Worm (Caenorhabditis elegans) whole organism, young adult: ENCODE data around the gene T28C6.3.

Experiments
- B0019.2 ChIP-seq: fragments of 200-800 bp; sonication (Bioruptor generic); conservative IDR thresholded peaks from 2 replicates; pipeline ENCODE4 v1.3.6; 2022; ENCODE audit warnings: missing genetic modification reagents, missing genetic modification characterization, missing compliant biosample characterization
- C06A6.2 ChIP-seq: fragments of 200-800 bp; sonication (Bioruptor generic); conservative IDR thresholded peaks from 2 replicates; pipeline ENCODE4 v1.3.6; 2022; ENCODE audit warnings: missing genetic modification characterization, missing compliant biosample characterization
- F23B12.7 ChIP-seq: sonication (generic microtip); optimal IDR thresholded peaks from 2 replicates; lab custom pipeline; 2017; ENCODE audit warnings: missing genetic modification characterization, mild to moderate bottlenecking, missing compliant biosample characterization, antibody characterized with exemption, moderate library complexity; ENCODE audit not compliant: insufficient read depth
- F33H1.4 ChIP-seq: fragments of 200-800 bp; sonication (Bioruptor generic); IDR thresholded peaks from 2 replicates; pipeline ENCODE4 v1.3.6; 2022; ENCODE audit warnings: missing genetic modification reagents, missing genetic modification characterization, missing compliant biosample characterization
- F52B5.7 ChIP-seq: sonication (generic microtip); optimal IDR thresholded peaks from 2 replicates; lab custom pipeline; 2016; ENCODE audit warnings: mild to moderate bottlenecking, missing genetic modification characterization, missing compliant biosample characterization
- F57C9.4 ChIP-seq: sonication (generic microtip); optimal IDR thresholded peaks from 2 replicates; lab custom pipeline; 2017; ENCODE audit warnings: mild to moderate bottlenecking, missing genetic modification characterization, missing compliant biosample characterization
- K11D2.4 ChIP-seq: fragments of 200-800 bp; sonication (Bioruptor generic); IDR thresholded peaks from 2 replicates; pipeline ENCODE4 v1.3.6; 2022; ENCODE audit warnings: missing genetic modification reagents, missing genetic modification characterization, missing compliant biosample characterization
- T07F8.4 ChIP-seq: sonication (generic microtip); optimal IDR thresholded peaks from 2 replicates; lab custom pipeline; 2016; ENCODE audit warnings: mild to moderate bottlenecking, missing genetic modification characterization, moderate library complexity, missing compliant biosample characterization
- Y53F4B.3 ChIP-seq: fragments of 200-800 bp; sonication (Bioruptor generic); IDR thresholded peaks from 2 replicates; pipeline ENCODE4 v1.3.6; 2022; ENCODE audit warnings: missing genetic modification reagents, missing genetic modification characterization, missing compliant biosample characterization
- Y53G8AR.9 ChIP-seq: fragments of 200-800 bp; sonication (Bioruptor generic); conservative IDR thresholded peaks from 2 replicates; pipeline ENCODE4 v1.3.6; 2022; ENCODE audit warnings: missing genetic modification reagents, missing genetic modification characterization, missing compliant biosample characterization
- Y56A3A.18 ChIP-seq: fragments of 200-800 bp; sonication (Bioruptor generic); IDR thresholded peaks from 2 replicates; pipeline ENCODE4 v1.3.6; 2022; ENCODE audit warnings: missing genetic modification reagents, missing genetic modification characterization, missing compliant biosample characterization
- Y67H2A.10 ChIP-seq: fragments of 200-800 bp; sonication (Bioruptor generic); conservative IDR thresholded peaks from 2 replicates; pipeline ENCODE4 v1.3.6; 2022; ENCODE audit warnings: missing genetic modification reagents, missing genetic modification characterization, missing compliant biosample characterization
- Y79H2A.3 ChIP-seq: fragments of 200-800 bp; sonication (Bioruptor generic); conservative IDR thresholded peaks from 2 replicates; pipeline ENCODE4 v1.3.6; 2022; ENCODE audit warnings: missing genetic modification reagents, missing genetic modification characterization, missing compliant biosample characterization
- Y95B8A.8 ChIP-seq: fragments of 200-800 bp; sonication (Bioruptor generic); IDR thresholded peaks from 2 replicates; pipeline ENCODE4 v1.3.6; 2022; ENCODE audit warnings: missing genetic modification reagents, missing genetic modification characterization, missing compliant biosample characterization
- atf-7 ChIP-seq: sonication (generic microtip); optimal IDR thresholded peaks from 2 replicates; lab custom pipeline; 2017; ENCODE audit warnings: mild to moderate bottlenecking, missing genetic modification characterization, missing compliant biosample characterization
- bed-1 ChIP-seq: fragments of 200-800 bp; sonication (Bioruptor generic); IDR thresholded peaks from 2 replicates; pipeline ENCODE4 v1.3.6; 2022; ENCODE audit warnings: missing genetic modification reagents, missing genetic modification characterization, missing compliant biosample characterization
- ceh-40 ChIP-seq: fragments of 200-800 bp; sonication (Bioruptor generic); IDR thresholded peaks from 2 replicates; pipeline ENCODE4 v1.3.6; 2022; ENCODE audit warnings: missing genetic modification characterization, missing compliant biosample characterization
- ceh-58 ChIP-seq: fragments of 200-800 bp; sonication (Bioruptor generic); IDR thresholded peaks from 2 replicates; pipeline ENCODE4 v1.3.6; 2022; ENCODE audit warnings: missing genetic modification characterization, missing compliant biosample characterization
- dox-1 ChIP-seq: fragments of 200-800 bp; sonication (Bioruptor generic); IDR thresholded peaks from 2 replicates; pipeline ENCODE4 v1.3.6; 2022; ENCODE audit warnings: missing genetic modification reagents, missing genetic modification characterization, missing compliant biosample characterization
- hlh-26 ChIP-seq: fragments of 200-800 bp; sonication (Bioruptor generic); conservative IDR thresholded peaks from 2 replicates; pipeline ENCODE4 v1.3.6; 2022; ENCODE audit warnings: missing genetic modification reagents, missing genetic modification characterization, missing compliant biosample characterization
- hsf-1 ChIP-seq: fragments of 200-800 bp; sonication (Bioruptor generic); IDR thresholded peaks from 2 replicates; pipeline ENCODE4 v1.3.6; 2022; ENCODE audit warnings: missing genetic modification reagents, missing genetic modification characterization, missing compliant biosample characterization
- let-607 ChIP-seq, 2 experiments: fragments of 200-800 bp in 1 of 2; sonication (Bioruptor generic) in 1 of 2; sonication (generic microtip) in 1 of 2; optimal IDR thresholded peaks; 2 replicates each; lab custom pipeline; 2016 to 2018; ENCODE audit warnings: mild to moderate bottlenecking in 2 of 2, missing compliant biosample characterization in 2 of 2, missing genetic modification characterization in 2 of 2, moderate library complexity in 2 of 2, missing genotype in 1 of 2
- lin-40 ChIP-seq: sonication (generic microtip); optimal IDR thresholded peaks from 2 replicates; lab custom pipeline; 2016; ENCODE audit warnings: missing genetic modification characterization, mild to moderate bottlenecking, missing compliant biosample characterization, missing genotype, missing genetic modification reagents
- madf-6 ChIP-seq: fragments of 200-800 bp; sonication (Bioruptor generic); IDR thresholded peaks from 2 replicates; pipeline ENCODE4 v1.3.6; 2022; ENCODE audit warnings: missing genetic modification reagents, missing genetic modification characterization, missing compliant biosample characterization
- madf-8 ChIP-seq: fragments of 200-800 bp; sonication (Bioruptor generic); conservative IDR thresholded peaks from 2 replicates; pipeline ENCODE4 v1.3.6; 2022; ENCODE audit warnings: missing genetic modification reagents, missing genetic modification characterization, missing compliant biosample characterization
- mxl-1 ChIP-seq: sonication (generic microtip); optimal IDR thresholded peaks from 2 replicates; lab custom pipeline; 2016; ENCODE audit warnings: missing genetic modification characterization, missing compliant biosample characterization
- nfya-1 ChIP-seq: sonication (generic microtip); optimal IDR thresholded peaks from 2 replicates; lab custom pipeline; 2017; ENCODE audit warnings: antibody characterized with exemption, missing compliant biosample characterization, missing genetic modification characterization, borderline replicate concordance; ENCODE audit not compliant: insufficient read depth
- nfya-2 ChIP-seq: fragments of 200-800 bp; sonication (Bioruptor generic); IDR thresholded peaks from 2 replicates; pipeline ENCODE4 v1.3.6; 2022; ENCODE audit warnings: missing genetic modification reagents, missing genetic modification characterization, missing compliant biosample characterization
- nhr-120 ChIP-seq: fragments of 200-800 bp; sonication (Bioruptor generic); IDR thresholded peaks from 2 replicates; pipeline ENCODE4 v1.3.6; 2022; ENCODE audit warnings: missing genetic modification characterization, missing compliant biosample characterization
- nhr-27 ChIP-seq: fragments of 200-800 bp; sonication (Bioruptor generic); optimal IDR thresholded peaks from 2 replicates; lab custom pipeline; 2018; ENCODE audit warnings: mild to moderate bottlenecking, missing genetic modification characterization, moderate library complexity, missing compliant biosample characterization
- nhr-80 ChIP-seq: sonication (generic microtip); optimal IDR thresholded peaks from 2 replicates; lab custom pipeline; 2016; ENCODE audit warnings: missing genetic modification characterization, missing compliant biosample characterization
- pbrm-1 ChIP-seq: fragments of 200-800 bp; sonication (Bioruptor generic); IDR thresholded peaks from 2 replicates; pipeline ENCODE4 v1.3.6; 2022; ENCODE audit warnings: missing genetic modification reagents, missing genetic modification characterization, missing compliant biosample characterization
- pha-4 ChIP-seq: fragments of 150-350 bp; sonication (generic microtip); optimal IDR thresholded peaks from 2 replicates; lab custom pipeline; 2014; ENCODE audit warnings: missing biosample characterization, missing genetic modification reagents, missing genetic modification characterization
- rec-8 ChIP-seq, 2 experiments: sonication (generic microtip); optimal IDR thresholded peaks; 2 replicates each; lab custom pipeline; 2016; ENCODE audit warnings: mild to moderate bottlenecking in 2 of 2, missing genetic modification characterization in 2 of 2, missing genetic modification reagents in 2 of 2, missing genotype in 2 of 2, missing biosample characterization in 1 of 2, missing compliant biosample characterization in 1 of 2, moderate library complexity in 1 of 2
- rpc-1 ChIP-seq, 2 experiments: fragments of 150-350 bp in 1 of 2; sonication (generic microtip) in 1 of 2; optimal IDR thresholded peaks; 2 replicates each; lab custom pipeline; 2014 to 2018; ENCODE audit warnings: missing biosample characterization in 1 of 2, missing genetic modification characterization in 1 of 2, missing genetic modification reagents in 1 of 2, missing genotype in 1 of 2
- sea-2 ChIP-seq: fragments of 200-800 bp; sonication (Bioruptor generic); IDR thresholded peaks from 2 replicates; pipeline ENCODE4 v1.3.6; 2022; ENCODE audit warnings: missing genetic modification characterization, missing compliant biosample characterization
- snpc-3.4 ChIP-seq: sonication (generic microtip); optimal IDR thresholded peaks from 2 replicates; lab custom pipeline; 2017; ENCODE audit warnings: missing genetic modification characterization, mild to moderate bottlenecking, missing compliant biosample characterization, antibody characterized with exemption, moderate library complexity, missing genotype, missing genetic modification reagents
- sptf-2 ChIP-seq: fragments of 200-800 bp; sonication (Bioruptor generic); optimal IDR thresholded peaks from 2 replicates; lab custom pipeline; 2018; ENCODE audit warnings: mild to moderate bottlenecking, missing genetic modification characterization, missing compliant biosample characterization
- unc-130 ChIP-seq: sonication (generic microtip); optimal IDR thresholded peaks from 2 replicates; lab custom pipeline; 2016; ENCODE audit warnings: missing genetic modification reagents, missing genetic modification characterization, missing compliant biosample characterization
- unc-62 ChIP-seq: fragments of 150-350 bp; optimal IDR thresholded peaks from 2 replicates; lab custom pipeline; 2014; ENCODE audit warnings: missing biosample characterization, missing genetic modification reagents, missing genetic modification characterization
- xnd-1 ChIP-seq: sonication (generic microtip); optimal IDR thresholded peaks from 2 replicates; lab custom pipeline; 2016; ENCODE audit warnings: missing genotype, missing genetic modification reagents, missing genetic modification characterization, missing compliant biosample characterization
- zfh-2 ChIP-seq: fragments of 200-800 bp; sonication (Bioruptor generic); conservative IDR thresholded peaks from 2 replicates; pipeline ENCODE4 v1.3.6; 2022; ENCODE audit warnings: missing genetic modification reagents, missing genetic modification characterization, missing compliant biosample characterization
- ztf-26 ChIP-seq: sonication (generic microtip); optimal IDR thresholded peaks from 2 replicates; lab custom pipeline; 2017; ENCODE audit warnings: missing genetic modification characterization, missing compliant biosample characterization
- ztf-28 ChIP-seq: fragments of 200-800 bp; sonication (Bioruptor generic); IDR thresholded peaks from 2 replicates; pipeline ENCODE4 v1.3.6; 2022; ENCODE audit warnings: missing genetic modification reagents, missing genetic modification characterization, missing compliant biosample characterization

The T28C6.3 gene

ce11 chrIV:8793223-8793622 lies 26.9 kb upstream of the T28C6.3 start:
- no peak for TF ChIP-seq madf-8 (GFP tag; lab: Robert Waterston, UW)
- peak; percentile 94 for TF ChIP-seq nhr-80 (tag; lab: Kevin White, UChicago)
- TF ChIP-seq nfya-2 (GFP tag; lab: Robert Waterston, UW): no peak
- TF ChIP-seq dox-1: 0 out of 2 replicates have a peak, but pooled peaks have one; percentile 21
- peak; percentile 17 for TF ChIP-seq lin-40 (tag; lab: Kevin White, UChicago)
- peak; percentile 41 for TF ChIP-seq ztf-26 (tag; lab: Kevin White, UChicago)

- TF ChIP-seq madf-6 (no peak), B0019.2 (GFP tag; lab: Robert Waterston, UW) (no peak), ztf-28 (GFP tag; lab: Robert Waterston, UW) (no peak), rec-8 (tag; optimal IDR thresholded peaks at IDR 0.05; lab: Kevin White, UChicago) (no peak), xnd-1 (tag; lab: Kevin White, UChicago) (no peak), F52B5.7 (tag; lab: Kevin White, UChicago) (peak; percentile 61), Y53G8AR.9 (GFP tag; lab: Robert Waterston, UW) (no peak), unc-130 (GFP tag; lab: Kevin White, UChicago) (no peak), nhr-27 (tag; lab: Kevin White, UChicago) (no peak), Y79H2A.3 (GFP tag; lab: Robert Waterston, UW) (no peak), hsf-1 (GFP tag; lab: Robert Waterston, UW) (no peak), Y67H2A.10 (no peak), F33H1.4 (GFP tag; lab: Robert Waterston, UW) (no peak), atf-7 (peak; percentile 92), T07F8.4 (tag; lab: Kevin White, UChicago) (no peak), F23B12.7 (tag; lab: Kevin White, UChicago) (peak; percentile 12), lin-40 (tag; lab: Kevin White, UChicago) (peak; percentile 83), snpc-3.4 (tag; lab: Kevin White, UChicago) (peak; percentile 18), K11D2.4 (GFP tag; lab: Robert Waterston, UW) (no peak; the same call in 1 of the 2 replicates), Y53F4B.3 (GFP tag; lab: Robert Waterston, UW) (no peak), nhr-120 (GFP tag; lab: Robert Waterston, UW) (no peak), ceh-40 (GFP tag; lab: Robert Waterston, UW) (no peak), pha-4 (tag; lab: Kevin White, UChicago) (no peak), sea-2 (no peak), F57C9.4 (tag; lab: Kevin White, UChicago) (no peak), ceh-58 (GFP tag; lab: Robert Waterston, UW) (no peak), sptf-2 (GFP tag; lab: Kevin White, UChicago) (no peak), Y95B8A.8 (GFP tag; lab: Robert Waterston, UW) (no peak; the same call in 1 of the 2 replicates), Y56A3A.18 (peak; percentile 73; the same call in 1 of the 2 replicates), unc-62 (GFP tag; lab: Kevin White, UChicago) (no peak), zfh-2 (peak; percentile 100), hlh-26 (GFP tag; lab: Robert Waterston, UW) (no peak), C06A6.2 (GFP tag; lab: Robert Waterston, UW) (peak; percentile 73), mxl-1 (no peak), nfya-1 (tag; lab: Kevin White, UChicago) (no peak), rpc-1 (optimal IDR thresholded peaks at IDR 0.05; lab: Kevin White, UChicago) (no peak), rpc-1 (tag; optimal IDR thresholded peaks at IDR 0.05; lab: Kevin White, UChicago) (no peak), let-607 (tag; optimal IDR thresholded peaks at IDR 0.05; lab: Kevin White, UChicago) (peak; percentile 70 to 80), bed-1 (GFP tag; lab: Robert Waterston, UW) (no peak), pbrm-1 (GFP tag; lab: Robert Waterston, UW) (peak; percentile 73; the same call in 1 of the 2 replicates)
Observed at ce11 chrIV:8794895-8795665, 25.1 kb upstream of the T28C6.3 start.
